ENCODE assay signal across 1 fruit fly cellular context in the genomic region with DNA sequence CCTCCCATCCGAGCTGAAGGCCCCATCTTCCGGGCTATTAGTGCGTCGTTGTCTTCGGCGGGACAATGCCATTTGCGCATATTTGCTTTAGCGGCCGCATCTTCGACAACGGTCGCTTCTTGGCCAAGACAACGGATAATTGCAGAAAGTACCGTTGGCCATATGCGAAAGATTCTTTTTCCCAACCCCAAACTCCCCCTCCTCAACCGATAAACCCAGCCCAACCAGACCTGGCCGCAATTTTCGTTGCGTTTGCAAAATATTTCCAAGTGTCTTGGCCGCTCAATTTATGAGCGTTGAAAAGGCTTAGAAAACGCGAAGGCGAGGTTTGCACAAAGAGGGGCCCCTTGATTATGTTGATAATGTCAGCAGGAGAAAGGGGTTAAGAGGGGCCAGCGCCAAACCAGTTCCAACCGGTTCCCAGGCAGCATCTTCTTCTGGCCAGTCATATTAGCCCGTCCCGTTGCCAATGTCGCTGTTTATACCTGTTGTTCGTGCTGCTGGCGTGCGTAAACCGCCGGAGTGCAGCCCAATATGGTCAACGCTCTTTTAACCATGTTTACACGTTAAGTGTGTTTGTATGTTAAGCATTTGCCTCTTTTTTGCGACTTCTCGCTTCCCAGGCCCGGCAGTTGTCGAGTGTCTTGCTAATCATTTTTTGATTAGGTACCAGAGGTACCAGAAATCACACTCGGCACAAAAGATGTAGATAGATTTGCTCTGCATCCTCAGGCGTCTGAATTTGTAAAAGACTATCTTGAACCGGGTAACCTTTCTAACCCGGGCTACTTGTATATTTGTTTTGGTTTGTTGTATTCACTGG.
TF ChIP-seq lines count a peak whose summit lies in the region.

No protein-coding gene starts in this region.

TF ChIP-seq in whole organism, prepupa, 60 proteins besides CTCF, POLR2A, EP300 and RAD21 (continued from another document):
- TF ChIP-seq Hr4 (GFP tag; optimal IDR thresholded peaks at IDR 0.05; lab: Kevin White, UChicago) (peak; percentile 7), eg (GFP tag; IDR thresholded peaks at IDR 0.05; lab: Robert Waterston, UW) (no peak), CG6808 (GFP tag; optimal IDR thresholded peaks at IDR 0.05; lab: Kevin White, UChicago) (no peak), Eip78C (GFP tag; lab: Kevin White, UChicago) (peak; percentile 37), CG6792 (GFP tag; optimal IDR thresholded peaks at IDR 0.05; lab: Kevin White, UChicago) (no peak), CG1621 (tag; optimal IDR thresholded peaks at IDR 0.05; lab: Kevin White, UChicago) (peak; percentile 13), dsx (GFP tag; optimal IDR thresholded peaks at IDR 0.05; lab: Kevin White, UChicago; ENCODE audit: poor library complexity, severe bottlenecking) (no peak), cyc (GFP tag; optimal IDR thresholded peaks at IDR 0.05; lab: Kevin White, UChicago) (no peak), CG8319 (GFP tag; optimal IDR thresholded peaks at IDR 0.05; lab: Kevin White, UChicago) (no peak), Eip75B (GFP tag; optimal IDR thresholded peaks at IDR 0.05; lab: Kevin White, UChicago) (no peak), ss (GFP tag; optimal IDR thresholded peaks at IDR 0.05; lab: Kevin White, UChicago) (no peak), CG10669 (GFP tag; optimal IDR thresholded peaks at IDR 0.05; lab: Kevin White, UChicago) (no peak), Sox15 (GFP tag; optimal IDR thresholded peaks at IDR 0.05; lab: Kevin White, UChicago) (no peak), CG7368 (GFP tag; optimal IDR thresholded peaks at IDR 0.05; lab: Kevin White, UChicago) (no peak), CG6276 (GFP tag; optimal IDR thresholded peaks at IDR 0.05; lab: Kevin White, UChicago) (no peak)
TF ChIP-seq in whole organism, prepupa: peak in this region for 7.
